Fruit fly (Drosophila melanogaster): ENCODE data around the gene fz2.

fz2 gene

dm6 chr3L:19231608-19232007 lies 3.6 kb downstream of the fz2 start:
- TF ChIP-seq Abd-B (GFP tag; optimal IDR thresholded peaks at IDR 0.05): no peak
- TF ChIP-seq pan (optimal IDR thresholded peaks at IDR 0.05): no peak
- no peak for TF ChIP-seq Dif (GFP tag; optimal IDR thresholded peaks at IDR 0.05; ENCODE audit: partially characterized antibody)
- no peak for TF ChIP-seq Hr78 (GFP tag; optimal IDR thresholded peaks at IDR 0.05)
- TF ChIP-seq Myc (optimal IDR thresholded peaks at IDR 0.05): no peak
- TF ChIP-seq dmrt93B (GFP tag; optimal IDR thresholded peaks at IDR 0.05): no peak
- TF ChIP-seq woc (GFP tag; optimal IDR thresholded peaks at IDR 0.05): no peak
- TF ChIP-seq HLH106 (tag; optimal IDR thresholded peaks at IDR 0.05): no peak
- no peak for TF ChIP-seq CrebA (GFP tag; optimal IDR thresholded peaks at IDR 0.05; ENCODE audit: borderline replicate concordance)
- TF ChIP-seq brk (GFP tag; optimal IDR thresholded peaks at IDR 0.05): no peak
- no peak for TF ChIP-seq tai (GFP tag; optimal IDR thresholded peaks at IDR 0.05)
- TF ChIP-seq rgr (GFP tag; optimal IDR thresholded peaks at IDR 0.05): no peak
- TF ChIP-seq sv (GFP tag; optimal IDR thresholded peaks at IDR 0.05): no peak

dm6 chr3L:19230801-19231547 lies 4.2 kb downstream of the fz2 start:
- TF ChIP-seq Hr83 (GFP tag; optimal IDR thresholded peaks at IDR 0.05; ENCODE audit: poor library complexity, severe bottlenecking) (no peak), foxo (GFP tag; optimal IDR thresholded peaks at IDR 0.05) (peak in 1 of 2 experiments; percentile 6)

- TF ChIP-seq sv (GFP tag; optimal IDR thresholded peaks at IDR 0.05) (no peak), pan (optimal IDR thresholded peaks at IDR 0.05) (no peak), psq (GFP tag; optimal IDR thresholded peaks at IDR 0.05) (no peak), dl (GFP tag; optimal IDR thresholded peaks at IDR 0.05; ENCODE audit: insufficient read depth in 1 of 2, partially characterized antibody in 2 of 2) (no peak), Hr83 (GFP tag; optimal IDR thresholded peaks at IDR 0.05; ENCODE audit: poor library complexity, severe bottlenecking) (no peak), tai (GFP tag; optimal IDR thresholded peaks at IDR 0.05) (no peak), lola (GFP tag; optimal IDR thresholded peaks at IDR 0.05) (no peak), CrebA (GFP tag; optimal IDR thresholded peaks at IDR 0.05; ENCODE audit: borderline replicate concordance) (no peak), Vsx2 (GFP tag; optimal IDR thresholded peaks at IDR 0.05; ENCODE audit: partially characterized antibody) (no peak), brk (GFP tag; optimal IDR thresholded peaks at IDR 0.05) (no peak), Dif (GFP tag; optimal IDR thresholded peaks at IDR 0.05; ENCODE audit: partially characterized antibody) (no peak), Hnf4 (GFP tag; optimal IDR thresholded peaks at IDR 0.05) (no peak), Rel (GFP tag; optimal IDR thresholded peaks at IDR 0.05) (no peak), Rel (tag; optimal IDR thresholded peaks at IDR 0.05) (no peak)
These were observed 5.7 kb downstream of the fz2 start for dm6 chr3L:19229491-19229890.

dm6 chr3L:19228857-19229398 lies 6.2 kb downstream of the fz2 start:
- no peak for TF ChIP-seq ey (GFP tag; optimal IDR thresholded peaks at IDR 0.05)

dm6 chr3L:19228371-19228817 lies 6.8 kb downstream of the fz2 start:
- TF ChIP-seq brk (GFP tag; optimal IDR thresholded peaks at IDR 0.05) (no peak), CG9705 (GFP tag; optimal IDR thresholded peaks at IDR 0.05) (no peak), tai (GFP tag; optimal IDR thresholded peaks at IDR 0.05) (no peak), sv (GFP tag; optimal IDR thresholded peaks at IDR 0.05) (no peak), pan (optimal IDR thresholded peaks at IDR 0.05) (no peak), dsf (GFP tag; optimal IDR thresholded peaks at IDR 0.05; ENCODE audit: borderline replicate concordance) (no peak), h (GFP tag; optimal IDR thresholded peaks at IDR 0.05) (no peak), sage (GFP tag; optimal IDR thresholded peaks at IDR 0.05) (no peak), GATAd (GFP tag; optimal IDR thresholded peaks at IDR 0.05) (no peak), Vsx2 (GFP tag; optimal IDR thresholded peaks at IDR 0.05; ENCODE audit: partially characterized antibody) (no peak)

- TF ChIP-seq ey (GFP tag; optimal IDR thresholded peaks at IDR 0.05) (no peak), lola (GFP tag; optimal IDR thresholded peaks at IDR 0.05) (no peak), br (GFP tag; optimal IDR thresholded peaks at IDR 0.05) (no peak), N (GFP tag; optimal IDR thresholded peaks at IDR 0.05) (no peak), Jra (GFP tag; optimal IDR thresholded peaks at IDR 0.05) (no peak), Rel (GFP tag; optimal IDR thresholded peaks at IDR 0.05) (no peak), Rel (tag; optimal IDR thresholded peaks at IDR 0.05) (no peak), foxo (GFP tag; optimal IDR thresholded peaks at IDR 0.05) (no peak), Dfd (GFP tag; optimal IDR thresholded peaks at IDR 0.05) (no peak), CG9705 (GFP tag; optimal IDR thresholded peaks at IDR 0.05) (no peak)
These were observed 9.5 kb downstream of the fz2 start for dm6 chr3L:19225687-19226086.
